Worm (Caenorhabditis elegans) whole organism, midembryonic: ENCODE data around the gene F22F1.2.

Experiments
- T22C8.4 ChIP-seq: fragments of 200-800 bp; sonication (Bioruptor generic); IDR thresholded peaks from 2 replicates; pipeline ENCODE4 v1.3.6; 2022; ENCODE audit warnings: missing genetic modification characterization, missing compliant biosample characterization
- cog-1 ChIP-seq: sonication (generic microtip); optimal IDR thresholded peaks from 2 replicates; lab custom pipeline; 2016; ENCODE audit warnings: missing genetic modification characterization, missing compliant biosample characterization
- flt-1 ChIP-seq: fragments of 200-800 bp; sonication (Bioruptor generic); IDR thresholded peaks from 2 replicates; pipeline ENCODE4 v1.3.6; 2022; ENCODE audit warnings: missing genetic modification characterization, missing compliant biosample characterization
- klf-2 ChIP-seq: fragments of 200-800 bp; sonication (Bioruptor generic); conservative IDR thresholded peaks from 2 replicates; pipeline ENCODE4 v1.3.6; 2022; ENCODE audit warnings: missing genetic modification reagents, missing genetic modification characterization, missing compliant biosample characterization
- med-1 ChIP-seq: sonication (generic microtip); optimal IDR thresholded peaks from 2 replicates; lab custom pipeline; 2017; ENCODE audit warnings: missing genetic modification characterization, mild to moderate bottlenecking, missing compliant biosample characterization, antibody characterized with exemption, missing genetic modification reagents; ENCODE audit not compliant: insufficient read depth
- ref-1 ChIP-seq: fragments of 200-800 bp; sonication (Bioruptor generic); conservative IDR thresholded peaks from 2 replicates; pipeline ENCODE4 v1.3.6; 2022; ENCODE audit warnings: missing genetic modification reagents, missing genetic modification characterization, missing compliant biosample characterization
- tab-1 ChIP-seq: fragments of 200-800 bp; sonication (Bioruptor generic); IDR thresholded peaks from 2 replicates; pipeline ENCODE4 v1.3.6; 2022; ENCODE audit warnings: missing genetic modification characterization, missing compliant biosample characterization
- ztf-23 ChIP-seq: fragments of 200-800 bp; sonication (Bioruptor generic); IDR thresholded peaks from 2 replicates; pipeline ENCODE4 v1.3.6; 2022; ENCODE audit warnings: missing genetic modification reagents, missing genetic modification characterization, missing compliant biosample characterization
- ztf-29 ChIP-seq: fragments of 200-800 bp; sonication (Bioruptor generic); IDR thresholded peaks from 2 replicates; pipeline ENCODE4 v1.3.6; 2022; ENCODE audit warnings: missing genetic modification reagents, missing genetic modification characterization, missing compliant biosample characterization

F22F1.2 gene

DNA sequence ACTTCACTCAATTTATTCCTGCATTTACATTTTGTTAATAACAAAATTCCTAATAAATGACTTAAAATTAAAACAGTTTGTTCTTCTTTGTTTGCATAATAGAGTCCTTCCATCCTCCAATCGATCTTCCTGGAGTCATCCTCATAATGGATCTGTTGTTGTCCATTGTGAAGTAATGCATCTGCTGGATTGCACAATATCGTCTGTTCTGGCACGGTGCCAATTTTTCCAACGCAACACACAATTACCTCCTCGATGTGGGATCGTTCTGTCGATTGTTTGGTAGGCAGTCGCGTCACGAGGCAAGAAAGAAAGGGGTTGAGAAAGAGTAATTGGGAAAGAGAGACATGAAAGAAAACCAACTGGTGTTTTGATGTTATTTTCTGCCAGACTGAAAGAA is 9.5 kb upstream of the F22F1.2 start:
- TF ChIP-seq flt-1 (GFP tag; lab: Robert Waterston, UW) (0 out of 2 replicates have a peak, but pooled peaks have one; percentile 22), T22C8.4 (GFP tag; lab: Robert Waterston, UW) (no peak)

DNA sequence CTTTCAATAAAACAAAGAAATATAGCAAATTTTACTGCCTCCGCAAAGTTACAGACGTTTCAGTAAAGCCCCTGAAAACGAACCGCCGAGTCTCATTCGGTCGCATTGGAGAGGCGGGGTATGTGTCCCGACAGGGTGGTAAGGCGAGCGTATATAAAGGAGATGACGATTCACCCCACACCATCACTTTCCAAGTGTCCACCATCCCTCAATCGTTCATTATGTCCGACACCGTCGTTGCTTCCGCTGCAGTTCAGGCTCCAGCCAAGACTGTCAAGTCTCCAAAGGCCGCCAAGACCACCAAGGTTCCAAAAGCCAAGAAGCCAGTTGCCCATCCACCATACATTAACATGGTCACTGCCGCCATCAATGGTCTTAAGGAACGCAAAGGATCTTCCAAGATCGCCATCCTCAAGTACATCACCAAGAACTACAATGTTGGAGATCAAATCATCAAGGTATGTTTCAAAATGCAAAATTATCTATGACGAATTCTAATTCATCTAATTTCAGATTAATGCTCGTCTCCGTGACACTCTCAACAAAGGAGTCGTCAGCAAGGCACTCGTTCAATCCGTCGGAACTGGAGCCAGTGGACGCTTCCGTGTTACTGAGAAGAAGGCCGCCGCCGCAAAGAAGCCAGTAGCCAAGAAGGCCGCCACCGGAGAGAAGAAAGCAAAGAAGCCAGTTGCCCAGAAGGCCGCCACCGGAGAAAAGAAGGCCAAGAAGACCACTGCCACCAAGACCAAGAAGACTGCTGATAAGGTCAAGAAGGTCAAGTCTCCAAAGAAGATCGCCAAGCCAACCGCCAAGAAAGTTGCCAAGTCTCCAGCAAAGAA is 8.7 kb upstream of the F22F1.2 start, which contains the start of gene hil-3:
Gene hil-3 (plus strand): TSS at position 195 of the 839 bp plus-strand sequence.
- 0 out of 2 replicates have a peak, but pooled peaks have one; percentile 36 for TF ChIP-seq klf-2
- no peak for TF ChIP-seq med-1
- TF ChIP-seq T22C8.4 (GFP tag; lab: Robert Waterston, UW): no peak
- TF ChIP-seq ztf-23: 0 out of 2 replicates have a peak, but pooled peaks have one; percentile 33
- peak; percentile 15 for TF ChIP-seq cog-1 (tag; lab: Kevin White, UChicago)

ce11 chrX:8157132-8157531 is 6.6 kb upstream of the F22F1.2 start:
- no peak for TF ChIP-seq T22C8.4 (GFP tag; lab: Robert Waterston, UW)
- TF ChIP-seq ztf-23: no peak
- no peak for TF ChIP-seq klf-2
- peak; percentile 93 for TF ChIP-seq ztf-29
- TF ChIP-seq tab-1 (GFP tag; lab: Robert Waterston, UW): no peak
- TF ChIP-seq flt-1 (GFP tag; lab: Robert Waterston, UW): peak; percentile 85

DNA sequence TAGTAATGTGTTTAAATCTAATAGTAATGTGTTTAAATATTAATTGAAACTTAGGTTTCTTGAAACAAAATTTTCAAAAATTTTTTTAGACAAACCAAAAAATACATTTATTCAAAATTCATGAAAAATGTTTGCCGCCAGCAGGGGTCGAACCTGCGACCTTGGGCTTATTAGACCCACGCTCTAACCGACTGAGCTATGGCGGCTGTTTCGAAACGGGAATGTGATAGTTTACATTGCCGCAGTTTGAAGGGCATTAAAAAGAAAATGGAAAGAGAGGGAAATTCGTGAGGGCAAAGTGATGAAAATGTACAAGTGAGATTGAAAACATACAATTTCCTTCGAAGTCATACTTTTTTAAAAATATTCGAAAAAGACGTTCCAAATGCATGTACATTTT is 6.0 kb upstream of the F22F1.2 start:
- no peak for TF ChIP-seq ztf-23
- TF ChIP-seq T22C8.4 (GFP tag; lab: Robert Waterston, UW): no peak
- TF ChIP-seq klf-2: 0 out of 2 replicates have a peak, but pooled peaks have one; percentile 13
- peak; percentile 12; the same call in 1 of the 2 replicates for TF ChIP-seq tab-1 (GFP tag; lab: Robert Waterston, UW)
- peak; percentile 71; the same call in 1 of the 2 replicates for TF ChIP-seq ztf-29
- no peak for TF ChIP-seq med-1
- TF ChIP-seq ref-1 (GFP tag; lab: Robert Waterston, UW): 0 out of 2 replicates have a peak, but pooled peaks have one; percentile 40
- TF ChIP-seq flt-1 (GFP tag; lab: Robert Waterston, UW): peak; percentile 33; the same call in 1 of the 2 replicates
- no peak for TF ChIP-seq cog-1 (tag; lab: Kevin White, UChicago)

- TF ChIP-seq ztf-29: peak; percentile 98
- TF ChIP-seq tab-1 (GFP tag; lab: Robert Waterston, UW): peak; percentile 97
- TF ChIP-seq med-1: peak; percentile 63
- peak; percentile 97 for TF ChIP-seq T22C8.4 (GFP tag; lab: Robert Waterston, UW)
- peak; percentile 96 for TF ChIP-seq klf-2
- peak; percentile 98 for TF ChIP-seq flt-1 (GFP tag; lab: Robert Waterston, UW)
- no peak for TF ChIP-seq cog-1 (tag; lab: Kevin White, UChicago)
- peak; percentile 97 for TF ChIP-seq ztf-23
- TF ChIP-seq ref-1 (GFP tag; lab: Robert Waterston, UW): peak; percentile 95
These were observed 5.4 kb upstream of the F22F1.2 start for ce11 chrX:8155969-8156368.

DNA sequence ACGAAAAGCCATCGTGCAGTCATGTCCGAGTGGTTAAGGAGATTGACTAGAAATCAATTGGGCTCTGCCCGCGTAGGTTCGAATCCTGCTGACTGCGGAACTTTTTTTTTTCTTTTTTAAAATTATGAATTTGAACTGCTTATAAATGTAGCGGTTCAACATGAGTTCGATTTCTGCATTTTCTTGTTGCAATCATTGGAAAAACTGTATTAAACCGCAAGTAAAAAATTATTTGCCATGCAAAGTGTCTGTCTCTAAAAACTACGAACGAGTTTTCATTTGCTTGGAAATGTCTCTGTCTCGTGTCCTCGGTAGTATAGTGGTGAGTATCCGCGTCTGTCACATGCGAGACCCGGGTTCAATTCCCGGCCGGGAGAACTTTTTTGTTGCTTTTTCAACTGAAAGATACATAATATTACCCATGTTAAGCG is 4.9 kb upstream of the F22F1.2 start:
- TF ChIP-seq ztf-23 (peak; percentile 77), klf-2 (peak; percentile 63; the same call in 1 of the 2 replicates), T22C8.4 (GFP tag; lab: Robert Waterston, UW) (peak; percentile 72), tab-1 (GFP tag; lab: Robert Waterston, UW) (peak; percentile 79), flt-1 (GFP tag; lab: Robert Waterston, UW) (peak; percentile 86), ztf-29 (peak; percentile 55; the same call in 1 of the 2 replicates), ref-1 (GFP tag; lab: Robert Waterston, UW) (peak; percentile 53)

DNA sequence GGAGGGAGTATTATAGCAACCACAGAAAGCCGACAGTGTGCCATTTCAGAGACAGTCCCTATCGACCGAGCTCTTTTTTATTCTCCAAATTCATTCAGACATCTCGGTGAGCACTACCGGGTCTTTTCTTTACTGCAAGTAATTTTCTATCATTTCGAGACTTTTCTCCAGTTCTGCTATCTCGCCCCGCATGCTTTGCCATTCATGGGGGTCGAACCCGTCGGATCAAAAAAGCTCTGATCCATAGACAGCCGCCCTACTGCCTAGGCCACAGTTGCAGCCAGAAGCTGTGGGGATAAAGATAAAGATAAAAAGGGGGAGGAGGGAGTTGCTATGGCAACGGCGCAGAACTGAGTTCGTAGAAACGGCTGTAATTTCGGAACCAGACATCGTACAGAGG is 888 bp upstream of the F22F1.2 start:
- TF ChIP-seq ztf-23 (0 out of 2 replicates have a peak, but pooled peaks have one; percentile 33), med-1 (no peak), T22C8.4 (GFP tag; lab: Robert Waterston, UW) (no peak), flt-1 (GFP tag; lab: Robert Waterston, UW) (0 out of 2 replicates have a peak, but pooled peaks have one; percentile 50), klf-2 (no peak), ref-1 (GFP tag; lab: Robert Waterston, UW) (no peak; the same call in 1 of the 2 replicates), ztf-29 (no peak)

DNA sequence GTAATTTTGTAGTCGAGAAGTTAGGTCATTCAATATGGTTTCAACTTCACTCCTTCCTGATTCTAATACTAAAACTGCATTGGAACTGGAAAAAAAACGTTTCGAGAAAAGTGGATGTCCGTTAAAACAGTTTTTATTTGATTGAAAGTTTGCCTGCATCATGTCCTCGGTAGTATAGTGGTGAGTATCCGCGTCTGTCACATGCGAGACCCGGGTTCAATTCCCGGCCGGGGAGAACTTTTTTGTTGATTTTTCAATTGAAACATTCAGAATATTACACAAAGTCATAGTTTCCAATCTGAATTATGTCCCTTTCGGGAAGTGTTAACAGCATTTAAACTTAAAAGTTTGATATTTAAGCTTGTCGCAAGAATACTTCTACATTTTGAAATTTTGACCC is 1.5 kb downstream of the F22F1.2 start:
- TF ChIP-seq flt-1 (GFP tag; lab: Robert Waterston, UW) (no peak), ref-1 (GFP tag; lab: Robert Waterston, UW) (no peak), med-1 (no peak), cog-1 (tag; lab: Kevin White, UChicago) (no peak), ztf-29 (no peak), T22C8.4 (GFP tag; lab: Robert Waterston, UW) (no peak), ztf-23 (no peak), tab-1 (GFP tag; lab: Robert Waterston, UW) (no peak), klf-2 (no peak)

- TF ChIP-seq med-1: no peak
- TF ChIP-seq T22C8.4 (GFP tag; lab: Robert Waterston, UW): no peak
- TF ChIP-seq ref-1 (GFP tag; lab: Robert Waterston, UW): no peak
- TF ChIP-seq ztf-29: no peak
- TF ChIP-seq flt-1 (GFP tag; lab: Robert Waterston, UW): no peak
- no peak for TF ChIP-seq tab-1 (GFP tag; lab: Robert Waterston, UW)
- no peak for TF ChIP-seq cog-1 (tag; lab: Kevin White, UChicago)
These were observed 3.1 kb downstream of the F22F1.2 start, which contains the start of gene C02B8.1 for ce11 chrX:8147398-8147797. Gene C02B8.1 (plus strand): TSS chrX:8147698.

DNA sequence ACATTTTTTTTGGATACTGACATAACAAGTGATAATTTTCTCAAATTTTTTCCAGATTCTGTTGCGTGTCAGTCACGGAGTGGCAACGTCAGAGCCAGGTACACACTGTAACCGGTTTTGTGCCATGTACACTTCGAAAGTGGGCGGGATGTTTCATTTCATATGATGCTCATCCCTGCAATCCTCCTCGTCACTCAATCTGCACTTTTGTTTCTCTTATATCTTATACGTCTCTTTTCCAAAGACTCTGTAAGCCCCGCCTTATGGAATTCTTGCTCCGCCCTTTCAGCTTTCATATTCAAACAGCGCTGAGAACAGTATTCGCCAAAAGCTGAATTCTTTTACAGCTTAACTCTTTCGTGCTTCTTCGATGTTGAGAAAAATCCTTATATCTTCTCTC is 11.4 kb downstream of the F22F1.2 start, which contains the start of gene C02B8.3:
Gene C02B8.3 (plus strand): TSS at position 301 of the 400 bp plus-strand sequence.
- TF ChIP-seq cog-1 (tag; lab: Kevin White, UChicago) (no peak), med-1 (no peak), flt-1 (GFP tag; lab: Robert Waterston, UW) (no peak), tab-1 (GFP tag; lab: Robert Waterston, UW) (no peak), klf-2 (no peak), T22C8.4 (GFP tag; lab: Robert Waterston, UW) (no peak), ref-1 (GFP tag; lab: Robert Waterston, UW) (no peak), ztf-23 (no peak), ztf-29 (no peak)
